Fruit fly (Drosophila melanogaster) whole organism, wandering third instar larva: ENCODE results near the gene Tcs6.

ENCODE experiments used
- CG32264 ChIP-seq: fragments of 200-800 bp; sonication (Bioruptor generic); optimal IDR thresholded peaks from 2 replicates; lab custom pipeline; 2016; ENCODE audit warnings: missing biosample characterization, missing genetic modification characterization
- CG9705 ChIP-seq: fragments of 200-800 bp; sonication (Bioruptor generic); optimal IDR thresholded peaks from 2 replicates; lab custom pipeline; 2018; ENCODE audit warnings: missing biosample characterization, mild to moderate bottlenecking, missing genetic modification characterization
- CrebA ChIP-seq: fragments of 200-800 bp; sonication (Bioruptor generic); optimal IDR thresholded peaks from 2 replicates; lab custom pipeline; 2016; ENCODE audit warnings: missing biosample characterization, mild to moderate bottlenecking, missing genetic modification characterization, borderline replicate concordance
- Dfd ChIP-seq: fragments of >200 bp; optimal IDR thresholded peaks from 2 replicates; lab custom pipeline; 2017; ENCODE audit warnings: missing biosample characterization, missing genetic modification characterization
- Dif ChIP-seq: fragments of 200-275, 200-300 bp; sonication (Bioruptor generic); optimal IDR thresholded peaks from 2 replicates; lab custom pipeline; 2018; ENCODE audit warnings: missing biosample characterization, missing genetic modification characterization; ENCODE audit not compliant: partially characterized antibody
- GATAd ChIP-seq: sonication (Bioruptor generic); optimal IDR thresholded peaks from 2 replicates; lab custom pipeline; 2016; ENCODE audit warnings: missing biosample characterization, missing genetic modification characterization
- HLH106 ChIP-seq: fragments of 200-800 bp; optimal IDR thresholded peaks from 3 replicates; lab custom pipeline; 2019; ENCODE audit warnings: missing biosample characterization, mild to moderate bottlenecking, missing genetic modification characterization, moderate library complexity
- Hnf4 ChIP-seq: fragments of 200-800 bp; sonication (Bioruptor generic); optimal IDR thresholded peaks from 2 replicates; lab custom pipeline; 2016; ENCODE audit warnings: missing biosample characterization, mild to moderate bottlenecking, missing genetic modification characterization
- Hr78 ChIP-seq: fragments of >200 bp; optimal IDR thresholded peaks from 2 replicates; lab custom pipeline; 2017; ENCODE audit warnings: missing biosample characterization, missing genetic modification characterization
- Hr83 ChIP-seq: fragments of 200-300 bp; sonication (Bioruptor generic); optimal IDR thresholded peaks from 2 replicates; lab custom pipeline; 2016; ENCODE audit warnings: missing biosample characterization, mild to moderate bottlenecking, missing genetic modification characterization, moderate library complexity; ENCODE audit not compliant: poor library complexity, severe bottlenecking
- Jra ChIP-seq: sonication (Bioruptor generic); optimal IDR thresholded peaks from 2 replicates; lab custom pipeline; 2016; ENCODE audit warnings: missing biosample characterization, missing genetic modification characterization
- Mio ChIP-seq: sonication (Bioruptor generic); optimal IDR thresholded peaks from 2 replicates; lab custom pipeline; 2016; ENCODE audit warnings: missing biosample characterization, missing genetic modification characterization
- Myc ChIP-seq: fragments of >200 bp; optimal IDR thresholded peaks from 2 replicates; lab custom pipeline; 2017
- OdsH ChIP-seq: fragments of 200-800 bp; sonication (Bioruptor generic); optimal IDR thresholded peaks from 2 replicates; lab custom pipeline; 2016; ENCODE audit warnings: missing biosample characterization, mild to moderate bottlenecking, missing genetic modification characterization
- Rel ChIP-seq, 2 experiments: fragments of 200-800 bp; sonication (Bioruptor generic) in 1 of 2; optimal IDR thresholded peaks; 2 replicates in 1 of 2; 3 replicates in 1 of 2; lab custom pipeline; 2016 to 2019; ENCODE audit warnings: mild to moderate bottlenecking in 2 of 2, missing biosample characterization in 2 of 2, missing genetic modification characterization in 2 of 2, moderate library complexity in 1 of 2
- Sp1 ChIP-seq: fragments of 200-800 bp; sonication (Bioruptor generic); optimal IDR thresholded peaks from 3 replicates; lab custom pipeline; 2019; ENCODE audit warnings: missing biosample characterization, mild to moderate bottlenecking, missing genetic modification characterization, moderate library complexity
- Vsx2 ChIP-seq: fragments of 200-300, 225-300 bp; sonication (Bioruptor generic); optimal IDR thresholded peaks from 2 replicates; lab custom pipeline; 2018; ENCODE audit warnings: missing biosample characterization, missing genetic modification characterization; ENCODE audit not compliant: partially characterized antibody
- br ChIP-seq: fragments of 200-800 bp; sonication (Bioruptor generic); optimal IDR thresholded peaks from 2 replicates; lab custom pipeline; 2016; ENCODE audit warnings: missing biosample characterization, missing genetic modification characterization
- brk ChIP-seq: fragments of 200-800 bp; sonication (Bioruptor generic); optimal IDR thresholded peaks from 2 replicates; lab custom pipeline; 2016; ENCODE audit warnings: missing biosample characterization, mild to moderate bottlenecking, missing genetic modification characterization
- dl ChIP-seq, 2 experiments: fragments of 175-275, 200-275 bp in 1 of 2; fragments of 200-275 bp in 1 of 2; sonication (Bioruptor generic); optimal IDR thresholded peaks; lab custom pipeline; 2018; ENCODE audit warnings: mild to moderate bottlenecking in 2 of 2, missing biosample characterization in 2 of 2, missing genetic modification characterization in 2 of 2, moderate library complexity in 2 of 2; ENCODE audit not compliant: partially characterized antibody in 2 of 2, insufficient read depth in 1 of 2
- dmrt93B ChIP-seq: fragments of 200-800 bp; sonication (Bioruptor generic); optimal IDR thresholded peaks from 2 replicates; lab custom pipeline; 2018; ENCODE audit warnings: missing biosample characterization, mild to moderate bottlenecking, missing genetic modification characterization
- ey ChIP-seq: fragments of 200-800 bp; sonication (Bioruptor generic); optimal IDR thresholded peaks from 2 replicates; lab custom pipeline; 2016; ENCODE audit warnings: missing biosample characterization, missing genetic modification characterization
- foxo ChIP-seq, 2 experiments: fragments of 200-800 bp; sonication (Bioruptor generic); optimal IDR thresholded peaks; 2 replicates in 1 of 2; 3 replicates in 1 of 2; lab custom pipeline; 2016 to 2017; ENCODE audit warnings: missing biosample characterization in 2 of 2, missing genetic modification characterization in 2 of 2
- fru ChIP-seq: fragments of 200-800 bp; sonication (Bioruptor generic); optimal IDR thresholded peaks from 3 replicates; lab custom pipeline; 2016; ENCODE audit warnings: missing biosample characterization, mild to moderate bottlenecking, missing genetic modification characterization
- h ChIP-seq: fragments of 200-800 bp; sonication (Bioruptor generic); optimal IDR thresholded peaks from 3 replicates; lab custom pipeline; 2016; ENCODE audit warnings: missing biosample characterization, mild to moderate bottlenecking, missing genetic modification characterization
- jim ChIP-seq: fragments of 175-275, 200-325 bp; sonication (Bioruptor generic); optimal IDR thresholded peaks from 2 replicates; lab custom pipeline; 2016; ENCODE audit warnings: missing biosample characterization, mild to moderate bottlenecking, missing genetic modification characterization
- lola ChIP-seq: fragments of >200 bp; optimal IDR thresholded peaks from 2 replicates; lab custom pipeline; 2017; ENCODE audit warnings: missing biosample characterization, missing genetic modification characterization
- pan ChIP-seq: fragments of >200 bp; optimal IDR thresholded peaks from 2 replicates; lab custom pipeline; 2017
- psq ChIP-seq: fragments of 200-800 bp; sonication (Bioruptor generic); optimal IDR thresholded peaks from 3 replicates; lab custom pipeline; 2017; ENCODE audit warnings: missing biosample characterization, mild to moderate bottlenecking, missing genetic modification characterization, moderate library complexity
- rgr ChIP-seq: fragments of 200-800 bp; sonication (Bioruptor generic); optimal IDR thresholded peaks from 3 replicates; lab custom pipeline; 2016; ENCODE audit warnings: missing biosample characterization, mild to moderate bottlenecking, missing genetic modification characterization
- sage ChIP-seq: fragments of 200-800 bp; sonication (Bioruptor generic); optimal IDR thresholded peaks from 2 replicates; lab custom pipeline; 2016; ENCODE audit warnings: missing biosample characterization, mild to moderate bottlenecking, missing genetic modification characterization
- sv ChIP-seq: fragments of 200-800 bp; sonication (Bioruptor generic); optimal IDR thresholded peaks from 3 replicates; lab custom pipeline; 2016; ENCODE audit warnings: missing biosample characterization, missing genetic modification characterization
- tai ChIP-seq: sonication (Bioruptor generic); optimal IDR thresholded peaks from 2 replicates; lab custom pipeline; 2016; ENCODE audit warnings: missing biosample characterization, missing genetic modification characterization
- woc ChIP-seq: sonication (Bioruptor generic); optimal IDR thresholded peaks from 2 replicates; lab custom pipeline; 2016; ENCODE audit warnings: missing biosample characterization, mild to moderate bottlenecking, missing genetic modification characterization

The Tcs6 gene

dm6 chr3R:26096192-26096591 lies 38.2 kb upstream of the Tcs6 start:
- TF ChIP-seq Jra (GFP tag; lab: Kevin White, UChicago) (no peak), Dfd (GFP tag; lab: Kevin White, UChicago) (peak; percentile 96)

- no peak for TF ChIP-seq jim (GFP tag; lab: Kevin White, UChicago)
- no peak for TF ChIP-seq lola (GFP tag; lab: Kevin White, UChicago)
- no peak for TF ChIP-seq dl (GFP tag; optimal IDR thresholded peaks at IDR 0.05; lab: Kevin White, UChicago; ENCODE audit: insufficient read depth in 1 of 2, partially characterized antibody in 2 of 2)
- no peak for TF ChIP-seq woc
- TF ChIP-seq GATAd (GFP tag; lab: Kevin White, UChicago): no peak
- no peak for TF ChIP-seq brk (GFP tag; lab: Kevin White, UChicago)
- no peak for TF ChIP-seq Dfd (GFP tag; lab: Kevin White, UChicago)
- no peak for TF ChIP-seq sv (GFP tag; lab: Kevin White, UChicago)
- TF ChIP-seq OdsH (GFP tag; lab: Kevin White, UChicago): no peak
- TF ChIP-seq fru (GFP tag; lab: Kevin White, UChicago): no peak
These were observed 37.5 kb upstream of the Tcs6 start for dm6 chr3R:26095551-26095950.

dm6 chr3R:26081380-26081991 lies 23.5 kb upstream of the Tcs6 start:
- TF ChIP-seq dmrt93B (GFP tag; lab: Kevin White, UChicago): peak; percentile 43
- TF ChIP-seq rgr (GFP tag; lab: Kevin White, UChicago): peak; percentile 64
- no peak for TF ChIP-seq pan
- TF ChIP-seq Hnf4: peak; percentile 40
- TF ChIP-seq dl (GFP tag; optimal IDR thresholded peaks at IDR 0.05; lab: Kevin White, UChicago; ENCODE audit: insufficient read depth in 1 of 2, partially characterized antibody in 2 of 2): no peak
- TF ChIP-seq br: peak; percentile 62
- TF ChIP-seq Dif (GFP tag; lab: Kevin White, UChicago): no peak
- no peak for TF ChIP-seq CrebA (GFP tag; lab: Kevin White, UChicago)
- peak; percentile 47 for TF ChIP-seq ey (GFP tag; lab: Kevin White, UChicago)
- TF ChIP-seq CG32264 (GFP tag; lab: Kevin White, UChicago): no peak
- peak; percentile 61 for TF ChIP-seq brk (GFP tag; lab: Kevin White, UChicago)
- no peak for TF ChIP-seq Mio
- no peak for TF ChIP-seq tai (GFP tag; lab: Kevin White, UChicago)
- peak; percentile 3 for TF ChIP-seq Rel (GFP tag; optimal IDR thresholded peaks at IDR 0.05; lab: Kevin White, UChicago)
- no peak for TF ChIP-seq Rel (tag; optimal IDR thresholded peaks at IDR 0.05; lab: Kevin White, UChicago)
- peak; percentile 75 for TF ChIP-seq Sp1 (GFP tag; lab: Kevin White, UChicago)
- TF ChIP-seq Myc (lab: Kevin White, UChicago): no peak
- TF ChIP-seq Hr83 (GFP tag; lab: Kevin White, UChicago): no peak
- peak; percentile 54 for TF ChIP-seq psq
- no peak for TF ChIP-seq GATAd (GFP tag; lab: Kevin White, UChicago)
- peak; percentile 79 for TF ChIP-seq h (GFP tag; lab: Kevin White, UChicago)
- peak in 1 of 2 experiments; percentile 78 for TF ChIP-seq foxo (GFP tag; optimal IDR thresholded peaks at IDR 0.05; lab: Kevin White, UChicago)
- peak; percentile 69 for TF ChIP-seq fru (GFP tag; lab: Kevin White, UChicago)
- peak; percentile 76 for TF ChIP-seq HLH106 (tag; lab: Kevin White, UChicago)
- no peak for TF ChIP-seq Vsx2 (GFP tag; lab: Kevin White, UChicago)
- TF ChIP-seq Jra (GFP tag; lab: Kevin White, UChicago): peak; percentile 29
- TF ChIP-seq OdsH (GFP tag; lab: Kevin White, UChicago): peak; percentile 60
- TF ChIP-seq sage: peak; percentile 33
- no peak for TF ChIP-seq Hr78 (GFP tag; lab: Kevin White, UChicago)
- TF ChIP-seq sv (GFP tag; lab: Kevin White, UChicago): no peak
- peak; percentile 8 for TF ChIP-seq woc
- TF ChIP-seq lola (GFP tag; lab: Kevin White, UChicago): no peak
- peak; percentile 8 for TF ChIP-seq CG9705 (GFP tag; lab: Kevin White, UChicago)
